Fruit fly (Drosophila melanogaster): ENCODE measurements around the gene Oseg2.

Gene Oseg2

dm6 chr3L:2229172-2229696 lies at the start of gene Oseg2:
Gene Oseg2, plus strand, starts transcription at chr3L:2229646.
- no peak for TF ChIP-seq CG17801 (GFP tag; optimal IDR thresholded peaks at IDR 0.05; ENCODE audit: partially characterized antibody)

- no peak for TF ChIP-seq CG17801 (GFP tag; optimal IDR thresholded peaks at IDR 0.05; ENCODE audit: partially characterized antibody)
Observed at dm6 chr3L:2185630-2186029, 43.8 kb upstream of the Oseg2 start, which contains the start of gene CG13810. Gene CG13810, plus strand, starts transcription at chr3L:2185930.

dm6 chr3L:2191512-2191911 lies 37.9 kb upstream of the Oseg2 start:
- no peak for TF ChIP-seq CG17801 (GFP tag; optimal IDR thresholded peaks at IDR 0.05; ENCODE audit: partially characterized antibody)

dm6 chr3L:2191994-2192450 lies 37.4 kb upstream of the Oseg2 start, which contains the start of gene CG5707:
Gene CG5707, minus strand, starts transcription at chr3L:2192221.
- peak; percentile 19 for TF ChIP-seq CG17801 (GFP tag; optimal IDR thresholded peaks at IDR 0.05; ENCODE audit: partially characterized antibody)

dm6 chr3L:2196713-2197112 lies 32.7 kb upstream of the Oseg2 start, which contains the start of gene CG8960:
Gene CG8960, plus strand, starts transcription at chr3L:2197013.
- no peak for TF ChIP-seq CG17801 (GFP tag; optimal IDR thresholded peaks at IDR 0.05; ENCODE audit: partially characterized antibody)

- no peak for TF ChIP-seq CG17801 (GFP tag; optimal IDR thresholded peaks at IDR 0.05; ENCODE audit: partially characterized antibody)
Observed at dm6 chr3L:2212403-2212802, 17.0 kb upstream of the Oseg2 start, which contains the start of gene CG15878. Gene CG15878, minus strand, starts transcription at chr3L:2212503.

dm6 chr3L:2228367-2229171 lies 877 bp upstream of the Oseg2 start:
- TF ChIP-seq CG17801 (GFP tag; optimal IDR thresholded peaks at IDR 0.05; ENCODE audit: partially characterized antibody): no peak

dm6 chr3L:2237034-2237433 lies 7.6 kb downstream of the Oseg2 start, which contains the start of gene CG9018:
Gene CG9018, minus strand, starts transcription at chr3L:2237076.
- no peak for TF ChIP-seq CG17801 (GFP tag; optimal IDR thresholded peaks at IDR 0.05; ENCODE audit: partially characterized antibody)

dm6 chr3L:2237543-2238233 lies 8.2 kb downstream of the Oseg2 start, which contains the start of gene ACXD:
Gene ACXD, plus strand, starts transcription at chr3L:2237608.
- TF ChIP-seq CG17801 (GFP tag; optimal IDR thresholded peaks at IDR 0.05; ENCODE audit: partially characterized antibody): no peak

dm6 chr3L:2243846-2244528 lies 14.5 kb downstream of the Oseg2 start, which contains the start of gene CG32301:
Gene CG32301, plus strand, starts transcription at chr3L:2244478.
- TF ChIP-seq CG17801 (GFP tag; optimal IDR thresholded peaks at IDR 0.05; ENCODE audit: partially characterized antibody): no peak

dm6 chr3L:2248335-2248734 lies 18.9 kb downstream of the Oseg2 start, which contains the start of gene CG32305:
Gene CG32305, plus strand, starts transcription at chr3L:2248635.
- no peak for TF ChIP-seq CG17801 (GFP tag; optimal IDR thresholded peaks at IDR 0.05; ENCODE audit: partially characterized antibody)

dm6 chr3L:2253962-2254662 lies 24.7 kb downstream of the Oseg2 start:
- TF ChIP-seq CG17801 (GFP tag; optimal IDR thresholded peaks at IDR 0.05; ENCODE audit: partially characterized antibody): no peak

- TF ChIP-seq CG17801 (GFP tag; optimal IDR thresholded peaks at IDR 0.05; ENCODE audit: partially characterized antibody): no peak
Observed at dm6 chr3L:2255775-2256174, 26.3 kb downstream of the Oseg2 start.
